Fruit fly (Drosophila melanogaster) Kc167 (cell line): ENCODE data around the gene nst.

Experiments
- Myc ChIP-seq: fragments of >200 bp; optimal IDR thresholded peaks from 2 replicates; lab custom pipeline; 2017; ENCODE audit warnings: missing external identifiers
- Sin3A ChIP-seq: fragments of >200 bp; optimal IDR thresholded peaks from 2 replicates; lab custom pipeline; 2018; ENCODE audit warnings: missing external identifiers
- h ChIP-seq: fragments of >200 bp; optimal IDR thresholded peaks from 3 replicates; lab custom pipeline; 2018; ENCODE audit warnings: missing external identifiers
- insv ChIP-seq: fragments of >200 bp; optimal IDR thresholded peaks from 3 replicates; lab custom pipeline; 2018; ENCODE audit warnings: missing external identifiers
- psq ChIP-seq: fragments of >200 bp; optimal IDR thresholded peaks from 2 replicates; lab custom pipeline; 2017; ENCODE audit warnings: missing external identifiers
- ttk ChIP-seq: sonication (Bioruptor generic); optimal IDR thresholded peaks from 2 replicates; lab custom pipeline; 2017; ENCODE audit warnings: missing external identifiers

nst gene

DNA sequence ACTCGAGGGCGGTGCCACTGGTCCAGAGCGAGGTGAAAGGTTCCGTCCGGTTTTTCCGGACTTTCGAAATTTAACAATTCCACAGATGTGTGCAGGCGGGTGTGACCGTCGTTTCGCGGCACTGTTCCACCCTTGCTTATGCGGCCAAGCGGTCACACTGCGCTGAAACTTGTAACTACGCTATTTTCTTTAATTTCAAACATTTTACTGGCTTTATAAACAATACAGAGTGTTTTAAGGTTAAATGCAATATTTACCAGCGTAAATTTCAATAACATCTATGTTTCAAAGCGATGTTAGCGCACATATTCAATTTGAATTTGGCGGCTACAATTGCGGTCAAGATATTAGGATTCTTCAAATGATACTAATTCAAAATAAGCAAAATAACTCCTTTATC, at the start of gene nst:
nst (minus strand) TSS at position 128 of the 400 bp plus-strand sequence.
- TF ChIP-seq Sin3A (lab: Kevin White, UChicago) (no peak), ttk (lab: Kevin White, UChicago) (no peak), Myc (no peak), h (lab: Kevin White, UChicago) (no peak), insv (no peak), psq (no peak)

DNA sequence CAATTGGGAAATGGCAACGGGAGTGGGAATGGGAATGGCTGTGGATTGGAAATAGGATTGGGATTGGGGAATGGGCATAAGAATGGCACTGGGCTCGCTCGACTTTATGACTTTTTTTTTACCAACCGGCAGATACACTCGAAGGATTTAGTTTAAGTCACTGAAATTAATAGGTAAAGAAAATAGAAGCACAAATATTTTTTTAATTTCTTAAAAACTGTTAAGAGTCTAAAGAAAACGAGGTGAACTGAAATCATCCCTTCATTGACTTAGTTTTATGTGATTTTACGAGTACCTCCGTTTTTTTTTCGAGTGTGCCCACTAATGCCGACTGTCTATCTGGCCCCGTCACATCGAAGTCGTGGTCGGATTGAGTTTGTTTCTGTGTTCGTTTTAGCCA, 44.9 kb upstream of the nst start:
- TF ChIP-seq insv (no peak), h (lab: Kevin White, UChicago) (no peak), Myc (no peak), ttk (lab: Kevin White, UChicago) (no peak), Sin3A (lab: Kevin White, UChicago) (no peak), psq (no peak)

DNA sequence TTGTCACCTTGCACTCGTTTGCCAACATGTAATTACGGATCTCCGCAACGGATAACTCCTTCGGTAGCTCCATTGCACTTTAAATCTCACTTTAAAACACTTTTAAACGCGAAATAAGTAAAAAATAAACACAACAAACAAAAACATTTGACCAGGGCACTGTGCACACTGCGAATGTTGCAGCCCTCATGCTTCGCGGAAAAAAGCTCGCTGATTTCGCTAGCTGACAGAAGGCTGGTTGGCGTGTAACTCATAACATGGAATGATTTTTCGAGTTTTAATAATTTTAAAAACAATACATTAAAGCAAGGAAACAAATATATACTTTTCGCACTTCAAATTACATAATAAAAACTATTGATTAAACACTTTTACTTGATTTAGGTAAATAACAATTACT, 42.4 kb upstream of the nst start, which contains the start of gene sowah:
sowah (minus strand) TSS at position 177 of the 400 bp plus-strand sequence.
- TF ChIP-seq h (lab: Kevin White, UChicago) (no peak), Myc (no peak), ttk (lab: Kevin White, UChicago) (no peak), Sin3A (lab: Kevin White, UChicago) (no peak), insv (no peak), psq (no peak)

DNA sequence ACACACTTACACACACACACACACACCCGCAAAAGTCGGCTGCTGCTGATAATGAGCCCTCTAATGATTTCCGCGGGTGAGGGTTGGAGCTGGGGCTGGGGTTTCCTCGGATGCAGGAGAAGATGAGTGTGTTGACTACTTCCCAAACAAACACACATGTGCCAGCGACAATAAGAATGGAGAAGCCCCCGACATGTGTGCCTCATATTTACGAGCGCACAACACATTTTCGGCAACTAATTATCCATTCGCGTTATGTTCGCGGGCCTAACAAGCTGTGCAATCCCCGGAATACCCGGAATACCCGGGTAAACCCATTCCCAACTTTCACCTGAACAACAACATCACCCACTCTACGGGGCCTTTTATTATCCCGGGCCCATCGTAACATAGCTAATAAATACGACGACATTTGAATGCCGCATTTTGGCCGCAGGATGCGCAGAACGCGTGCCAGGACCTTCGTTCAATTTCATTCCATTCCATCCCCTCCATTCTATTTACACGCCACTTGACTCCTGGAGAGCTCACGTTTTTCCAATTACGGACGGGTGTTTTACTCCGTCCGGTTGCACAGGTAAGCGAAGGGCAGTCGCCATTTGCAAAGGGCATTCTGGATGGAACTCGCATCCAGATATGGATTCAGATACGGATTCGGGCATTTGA, 36.2 kb upstream of the nst start:
- TF ChIP-seq psq (no peak), insv (no peak), Myc (no peak), ttk (lab: Kevin White, UChicago) (no peak), Sin3A (lab: Kevin White, UChicago) (no peak), h (lab: Kevin White, UChicago) (no peak)

DNA sequence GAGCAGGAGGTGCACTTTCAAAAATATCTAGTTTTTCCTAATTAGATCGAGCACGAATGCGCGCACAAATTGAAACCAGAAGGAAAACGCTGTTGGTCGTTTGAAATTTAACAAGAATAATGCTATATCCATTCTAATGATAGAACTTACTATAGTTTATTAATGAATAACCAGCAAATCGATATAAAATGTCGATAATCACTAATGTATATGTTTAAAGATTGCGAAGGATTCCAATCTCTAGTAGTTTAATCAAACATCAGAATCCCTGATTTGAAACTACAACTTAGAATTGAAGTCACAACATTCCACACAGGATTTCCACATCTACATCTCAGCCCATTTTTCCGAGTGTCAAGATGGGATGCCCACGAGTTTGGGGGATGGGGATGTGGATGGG, 35.5 kb upstream of the nst start:
- no peak for TF ChIP-seq ttk (lab: Kevin White, UChicago)
- no peak for TF ChIP-seq psq
- no peak for TF ChIP-seq h (lab: Kevin White, UChicago)
- TF ChIP-seq insv, result no peak
- TF ChIP-seq Myc, result no peak
- no peak for TF ChIP-seq Sin3A (lab: Kevin White, UChicago)

DNA sequence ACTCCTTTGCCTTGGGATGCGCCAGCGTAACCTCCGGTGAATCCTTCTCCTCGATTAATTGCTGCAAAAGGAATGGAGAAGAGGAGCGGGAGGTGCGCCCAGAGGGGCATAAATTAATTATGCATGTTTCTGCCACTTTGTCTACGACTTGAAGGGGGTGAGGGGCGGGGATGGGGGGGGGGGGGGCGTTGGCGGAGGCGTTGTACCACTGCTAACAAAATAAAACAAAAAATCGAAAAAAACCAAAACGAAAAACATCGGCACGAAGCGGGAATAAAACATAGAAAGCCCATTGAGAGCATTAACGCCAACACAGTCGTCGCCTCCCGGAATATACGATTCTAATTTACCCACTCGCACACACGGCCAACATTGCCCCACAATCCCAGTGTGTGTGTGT, 35.0 kb upstream of the nst start:
- TF ChIP-seq Myc, result no peak
- TF ChIP-seq insv, result no peak
- no peak for TF ChIP-seq psq
- no peak for TF ChIP-seq Sin3A (lab: Kevin White, UChicago)

DNA sequence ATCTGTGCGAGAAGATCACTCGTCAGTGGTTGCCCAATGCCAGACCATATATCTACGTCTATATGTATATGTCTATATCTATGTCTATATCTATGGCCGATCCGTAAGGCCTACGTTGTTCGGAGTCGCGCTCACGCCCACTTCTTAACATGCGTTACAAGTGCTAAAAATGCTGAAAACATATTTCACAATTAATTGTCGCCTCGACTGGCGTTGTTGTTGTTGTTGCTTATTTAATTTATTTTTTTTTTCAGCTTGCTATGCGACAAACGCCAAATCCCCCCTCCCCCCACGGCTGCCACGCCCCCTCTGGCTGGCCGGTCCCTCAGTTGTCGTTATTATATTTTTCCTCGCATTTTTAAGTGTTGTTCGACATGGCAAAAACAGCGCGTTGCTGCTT, 34.3 kb upstream of the nst start:
- TF ChIP-seq insv (no peak), Myc (no peak), h (lab: Kevin White, UChicago) (no peak), psq (no peak), Sin3A (lab: Kevin White, UChicago) (no peak), ttk (lab: Kevin White, UChicago) (no peak)

DNA sequence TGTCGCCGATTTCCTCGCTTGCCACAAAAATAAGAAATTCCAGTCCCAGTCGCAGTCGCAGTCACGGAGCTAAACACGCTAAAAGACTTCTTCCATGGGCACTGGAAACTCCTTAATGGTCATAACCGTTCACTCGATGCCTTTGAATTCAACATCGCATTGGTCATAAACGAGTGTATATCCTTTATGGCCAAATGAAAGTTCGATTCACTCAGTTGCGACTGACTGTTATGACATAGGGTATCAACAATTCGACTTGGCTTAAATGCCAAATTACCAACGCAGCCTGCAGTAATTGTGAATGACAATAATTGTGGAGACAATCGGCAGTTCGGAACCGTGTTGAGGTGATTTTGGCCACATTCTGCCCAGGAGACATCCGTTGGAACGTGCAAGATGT, 29.3 kb upstream of the nst start:
- TF ChIP-seq insv (no peak), Myc (no peak), ttk (lab: Kevin White, UChicago) (no peak), psq (no peak), Sin3A (lab: Kevin White, UChicago) (no peak), h (lab: Kevin White, UChicago) (no peak)

DNA sequence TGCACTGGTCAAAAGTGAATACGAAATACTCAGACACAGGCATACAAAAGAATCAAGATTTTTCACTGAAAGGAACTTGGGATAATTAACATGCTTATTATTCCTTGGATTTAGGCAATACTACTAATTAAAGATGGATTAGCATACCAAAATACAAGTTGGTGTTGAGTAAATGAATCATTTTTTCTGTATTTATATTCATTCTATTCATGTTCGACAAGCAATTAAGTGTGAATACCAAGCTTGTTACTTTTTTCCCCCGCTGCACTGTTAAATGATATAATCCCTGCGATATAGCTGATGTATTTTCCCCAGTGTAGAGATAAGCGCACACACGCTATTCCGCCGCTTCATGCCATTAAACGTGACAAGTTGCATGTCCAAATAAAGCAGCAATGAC, 27.8 kb upstream of the nst start:
- TF ChIP-seq Myc (no peak), ttk (lab: Kevin White, UChicago) (no peak), Sin3A (lab: Kevin White, UChicago) (no peak), psq (no peak), insv (no peak), h (lab: Kevin White, UChicago) (no peak)

DNA sequence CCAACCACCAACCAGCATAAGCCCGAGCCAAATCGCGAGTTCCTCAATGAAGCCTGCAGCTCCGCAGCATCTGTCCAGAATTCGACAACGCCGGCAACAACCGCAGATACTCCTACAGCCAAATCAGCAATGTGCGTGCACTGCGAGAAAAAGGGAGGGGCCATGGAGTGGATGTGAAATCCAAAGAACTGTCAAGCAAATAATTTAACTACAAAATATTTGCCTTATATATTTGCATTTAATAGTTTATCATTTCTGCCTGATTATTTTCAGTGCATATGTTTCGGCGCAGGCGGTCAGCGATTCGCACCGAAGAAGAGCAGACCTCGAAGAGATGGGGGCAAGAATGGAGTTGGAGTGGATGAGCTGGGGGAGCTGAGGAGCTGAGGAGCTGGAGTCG, 21.7 kb upstream of the nst start:
- no peak for TF ChIP-seq ttk (lab: Kevin White, UChicago)
- TF ChIP-seq h (lab: Kevin White, UChicago), result no peak
- no peak for TF ChIP-seq insv
- TF ChIP-seq Myc, result no peak
- TF ChIP-seq Sin3A (lab: Kevin White, UChicago), result no peak
- no peak for TF ChIP-seq psq

DNA sequence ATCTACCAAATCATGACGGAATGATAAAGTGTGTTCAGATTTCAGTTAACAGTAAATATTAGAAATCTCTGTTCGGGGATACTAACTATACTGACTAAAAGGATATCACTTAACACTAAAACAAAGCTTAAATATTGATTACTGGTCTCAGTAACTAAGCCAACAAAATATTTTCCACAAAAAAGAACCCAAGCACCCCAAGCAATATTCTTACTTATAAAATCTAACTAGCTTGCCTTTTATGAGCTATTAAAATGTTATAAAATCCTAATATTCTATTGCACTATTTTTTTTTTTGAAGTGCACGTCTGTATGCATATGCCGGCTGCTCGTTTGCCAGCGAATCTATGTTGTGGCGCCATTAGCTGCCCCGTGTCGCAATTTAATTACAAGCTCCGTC, 19.5 kb upstream of the nst start:
- TF ChIP-seq Myc, result no peak
- TF ChIP-seq h (lab: Kevin White, UChicago), result no peak

DNA sequence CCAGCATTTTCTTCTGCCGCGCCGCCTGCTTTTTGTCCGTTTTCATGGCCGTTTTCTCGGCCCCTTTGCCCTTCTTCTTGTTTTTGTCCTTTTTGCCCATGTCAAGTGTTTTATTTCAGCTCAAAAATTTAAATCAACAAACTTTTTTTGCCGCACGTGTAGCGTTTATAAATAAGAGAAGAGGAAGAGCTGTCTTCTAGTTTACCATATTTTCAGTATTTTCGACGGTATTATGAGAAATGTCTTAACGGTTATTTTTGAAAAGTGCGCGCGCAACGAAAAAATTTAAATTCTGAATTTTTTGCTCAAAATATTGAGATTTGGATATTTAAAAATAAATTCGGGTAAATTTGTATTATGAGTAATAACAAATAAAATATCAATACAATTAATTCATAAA, 7.2 kb upstream of the nst start, which contains the start of gene CG4069:
CG4069 (minus strand) TSS at position 193 of the 400 bp plus-strand sequence.
- no peak for TF ChIP-seq insv
- TF ChIP-seq ttk (lab: Kevin White, UChicago), result no peak
- TF ChIP-seq Myc, result no peak
- no peak for TF ChIP-seq Sin3A (lab: Kevin White, UChicago)
- no peak for TF ChIP-seq h (lab: Kevin White, UChicago)
- TF ChIP-seq psq, result no peak

DNA sequence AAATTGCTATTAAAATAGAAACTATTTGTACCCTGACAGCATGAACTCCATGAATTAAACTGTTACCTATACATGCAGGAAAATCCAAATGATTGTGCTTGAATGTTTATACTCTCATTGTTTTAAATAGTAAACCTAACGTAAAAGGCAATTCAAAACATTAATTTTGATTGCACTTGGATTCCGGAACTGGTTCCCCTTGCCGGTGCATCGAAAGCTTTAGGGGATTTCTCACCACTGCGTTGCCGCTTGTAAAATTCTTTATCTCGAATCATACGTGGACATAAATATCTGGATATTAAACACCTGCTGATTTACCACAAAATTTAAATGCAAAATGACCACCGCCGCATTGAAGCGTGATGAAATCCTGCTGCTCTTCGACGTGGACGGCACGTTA, 4.3 kb upstream of the nst start, which contains the start of gene Pmm2:
Pmm2 (plus strand) TSS at position 273 of the 400 bp plus-strand sequence.
- no peak for TF ChIP-seq psq
- no peak for TF ChIP-seq Sin3A (lab: Kevin White, UChicago)
- TF ChIP-seq insv, result no peak
- no peak for TF ChIP-seq ttk (lab: Kevin White, UChicago)
- TF ChIP-seq Myc, result no peak
- no peak for TF ChIP-seq h (lab: Kevin White, UChicago)
